Worm (Caenorhabditis elegans) whole organism, mixed stage, embryonic: ENCODE data around the gene sluh-7.

Experiments
- blmp-1 ChIP-seq: fragments of 150-350 bp; optimal IDR thresholded peaks from 2 replicates; lab custom pipeline; 2014; ENCODE audit warnings: missing biosample characterization, missing genetic modification characterization
- ceh-39 ChIP-seq: fragments of 150-350 bp; optimal IDR thresholded peaks from 2 replicates; lab custom pipeline; 2014; ENCODE audit warnings: missing biosample characterization, missing genetic modification characterization
- ceh-43 ChIP-seq: fragments of 200-800 bp; sonication (Bioruptor generic); optimal IDR thresholded peaks from 2 replicates; lab custom pipeline; 2018; ENCODE audit warnings: mild to moderate bottlenecking, missing genetic modification characterization, moderate library complexity, missing compliant biosample characterization
- ceh-83 ChIP-seq: fragments of 200-800 bp; sonication (Bioruptor generic); optimal IDR thresholded peaks from 2 replicates; lab custom pipeline; 2018; ENCODE audit warnings: mild to moderate bottlenecking, missing genetic modification characterization, missing compliant biosample characterization
- ces-1 ChIP-seq: fragments of 150-350 bp; optimal IDR thresholded peaks from 2 replicates; lab custom pipeline; 2014; ENCODE audit warnings: missing biosample characterization, missing genetic modification reagents, missing genetic modification characterization
- cnd-1 ChIP-seq: fragments of 200-800 bp; sonication (Bioruptor generic); optimal IDR thresholded peaks from 2 replicates; lab custom pipeline; 2018; ENCODE audit warnings: mild to moderate bottlenecking, missing genetic modification characterization, missing compliant biosample characterization
- drap-1 ChIP-seq: fragments of 200-800 bp; sonication (Bioruptor generic); optimal IDR thresholded peaks from 3 replicates; lab custom pipeline; 2018; ENCODE audit warnings: mild to moderate bottlenecking, missing genetic modification characterization, missing compliant biosample characterization
- elt-1 ChIP-seq: sonication (generic microtip); optimal IDR thresholded peaks from 2 replicates; lab custom pipeline; 2017; ENCODE audit warnings: missing genetic modification characterization, mild to moderate bottlenecking, missing compliant biosample characterization, antibody characterized with exemption, moderate library complexity, borderline replicate concordance; ENCODE audit not compliant: insufficient read depth
- elt-3 ChIP-seq: fragments of 150-350 bp; optimal IDR thresholded peaks from 2 replicates; lab custom pipeline; 2014; ENCODE audit warnings: missing biosample characterization, missing genetic modification characterization
- flh-1 ChIP-seq: fragments of 200-800 bp; sonication (Bioruptor generic); optimal IDR thresholded peaks from 2 replicates; lab custom pipeline; 2018; ENCODE audit warnings: mild to moderate bottlenecking, missing genetic modification characterization, moderate library complexity, missing compliant biosample characterization
- hlh-1 ChIP-seq: fragments of 150-350 bp; optimal IDR thresholded peaks from 2 replicates; lab custom pipeline; 2014; ENCODE audit warnings: missing biosample characterization, missing genetic modification reagents, missing genetic modification characterization
- lin-13 ChIP-seq: fragments of 150-350 bp; optimal IDR thresholded peaks from 2 replicates; lab custom pipeline; 2014; ENCODE audit warnings: missing biosample characterization, missing genetic modification characterization
- lin-32 ChIP-seq: fragments of 200-800 bp; sonication (Bioruptor generic); optimal IDR thresholded peaks from 2 replicates; lab custom pipeline; 2018; ENCODE audit warnings: mild to moderate bottlenecking, missing genetic modification characterization, missing compliant biosample characterization
- lsy-2 ChIP-seq: fragments of 150-350 bp; optimal IDR thresholded peaks from 2 replicates; lab custom pipeline; 2014; ENCODE audit warnings: missing biosample characterization, missing genetic modification characterization
- mab-5 ChIP-seq: fragments of 150-350 bp; optimal IDR thresholded peaks from 2 replicates; lab custom pipeline; 2014; ENCODE audit warnings: missing biosample characterization, missing genetic modification characterization
- mep-1 ChIP-seq: fragments of 150-350 bp; optimal IDR thresholded peaks from 2 replicates; lab custom pipeline; 2017; ENCODE audit warnings: missing biosample characterization, missing genetic modification reagents, missing genetic modification characterization, inconsistent platforms
- nhr-12 ChIP-seq: fragments of 150-350 bp; optimal IDR thresholded peaks from 2 replicates; lab custom pipeline; 2014; ENCODE audit warnings: missing biosample characterization, missing genetic modification characterization
- nhr-2 ChIP-seq: fragments of 150-350 bp; optimal IDR thresholded peaks from 2 replicates; lab custom pipeline; 2014; ENCODE audit warnings: missing biosample characterization, missing genetic modification characterization
- nhr-237 ChIP-seq: fragments of 150-350 bp; optimal IDR thresholded peaks from 2 replicates; lab custom pipeline; 2014; ENCODE audit warnings: missing biosample characterization, missing genetic modification characterization
- nhr-28 ChIP-seq: fragments of 150-350 bp; optimal IDR thresholded peaks from 2 replicates; lab custom pipeline; 2014; ENCODE audit warnings: missing biosample characterization, missing genetic modification characterization
- nhr-76 ChIP-seq: sonication (generic microtip); optimal IDR thresholded peaks from 2 replicates; lab custom pipeline; 2017; ENCODE audit warnings: missing biosample characterization, missing genetic modification characterization
- pha-4 ChIP-seq: fragments of 150-350 bp; optimal IDR thresholded peaks from 2 replicates; lab custom pipeline; 2018; ENCODE audit warnings: missing biosample characterization, missing genetic modification reagents, missing genetic modification characterization
- sem-2 ChIP-seq: fragments of 200-800 bp; sonication (Bioruptor generic); optimal IDR thresholded peaks from 2 replicates; lab custom pipeline; 2018; ENCODE audit warnings: mild to moderate bottlenecking, missing genetic modification characterization, missing compliant biosample characterization
- snpc-4 ChIP-seq: fragments of 150-350 bp; optimal IDR thresholded peaks from 2 replicates; lab custom pipeline; 2014; ENCODE audit warnings: missing biosample characterization, missing genetic modification characterization
- sptf-1 ChIP-seq: sonication (generic microtip); optimal IDR thresholded peaks from 2 replicates; lab custom pipeline; 2017; ENCODE audit warnings: mild to moderate bottlenecking, missing genetic modification characterization, moderate library complexity, missing compliant biosample characterization
- tbx-8 ChIP-seq: fragments of 200-800 bp; sonication (Bioruptor generic); optimal IDR thresholded peaks from 2 replicates; lab custom pipeline; 2018; ENCODE audit warnings: mild to moderate bottlenecking, missing genetic modification characterization, moderate library complexity, missing compliant biosample characterization
- unc-120 ChIP-seq: sonication (generic microtip); optimal IDR thresholded peaks from 2 replicates; lab custom pipeline; 2017; ENCODE audit warnings: missing genetic modification characterization, missing compliant biosample characterization; ENCODE audit not compliant: poor library complexity, severe bottlenecking
- unc-39 ChIP-seq: fragments of 150-350 bp; optimal IDR thresholded peaks from 2 replicates; lab custom pipeline; 2014; ENCODE audit warnings: missing biosample characterization, missing genetic modification characterization
- unc-62 ChIP-seq: fragments of 150-350 bp; optimal IDR thresholded peaks from 2 replicates; lab custom pipeline; 2014; ENCODE audit warnings: missing biosample characterization, missing genetic modification reagents, missing genetic modification characterization
- ztf-11 ChIP-seq: fragments of 150-350 bp; optimal IDR thresholded peaks from 2 replicates; lab custom pipeline; 2014; ENCODE audit warnings: missing biosample characterization, missing genetic modification characterization

Gene sluh-7

ce11 chrV:10352928-10353427 is 2.6 kb downstream of the sluh-7 start, which contains the start of gene nol-56:
TSS of gene nol-56 (minus strand) at chrV:10352978.
- TF ChIP-seq cnd-1 (tag; lab: Kevin White, UChicago) (no peak), pha-4 (tag; lab: Kevin White, UChicago) (peak; percentile 49), mep-1 (tag; lab: Kevin White, UChicago) (peak; percentile 64), nhr-237 (peak; percentile 45), lsy-2 (tag; lab: Kevin White, UChicago) (peak; percentile 77), ces-1 (GFP tag; lab: Kevin White, UChicago) (peak; percentile 77), lin-13 (tag; lab: Kevin White, UChicago) (peak; percentile 56), mab-5 (tag; lab: Kevin White, UChicago) (no peak), unc-120 (no peak), hlh-1 (tag; lab: Kevin White, UChicago) (peak; percentile 53), elt-1 (tag; lab: Kevin White, UChicago) (no peak), flh-1 (GFP tag; lab: Kevin White, UChicago) (no peak), ceh-39 (tag; lab: Kevin White, UChicago) (peak; percentile 82), sptf-1 (tag; lab: Kevin White, UChicago) (no peak)

- no peak for TF ChIP-seq lsy-2 (tag; lab: Kevin White, UChicago)
- no peak for TF ChIP-seq nhr-28 (tag; lab: Kevin White, UChicago)
- TF ChIP-seq elt-3 = no peak
- no peak for TF ChIP-seq sem-2 (GFP tag; lab: Kevin White, UChicago)
- TF ChIP-seq unc-39 (tag; lab: Kevin White, UChicago) = no peak
- no peak for TF ChIP-seq hlh-1 (tag; lab: Kevin White, UChicago)
Measured at ce11 chrV:10350054-10350453, 5.6 kb downstream of the sluh-7 start, which contains the start of gene K07C5.9. TSS of gene K07C5.9 (minus strand) at chrV:10350154.

ce11 chrV:10342904-10343303 is 12.7 kb downstream of the sluh-7 start, which contains the start of gene K07C5.3:
TSS of gene K07C5.3 (plus strand) at chrV:10343032.
- TF ChIP-seq flh-1 (GFP tag; lab: Kevin White, UChicago) (no peak), nhr-76 (tag; lab: Kevin White, UChicago) (no peak), ceh-43 (GFP tag; lab: Kevin White, UChicago) (no peak), elt-1 (tag; lab: Kevin White, UChicago) (no peak), ces-1 (GFP tag; lab: Kevin White, UChicago) (no peak), blmp-1 (tag; lab: Kevin White, UChicago) (no peak), lin-32 (GFP tag; lab: Kevin White, UChicago) (no peak), ztf-11 (tag; lab: Kevin White, UChicago) (no peak), nhr-12 (tag; lab: Kevin White, UChicago) (no peak), ceh-83 (GFP tag; lab: Kevin White, UChicago) (no peak), pha-4 (tag; lab: Kevin White, UChicago) (no peak), cnd-1 (tag; lab: Kevin White, UChicago) (no peak), snpc-4 (no peak), tbx-8 (GFP tag; lab: Kevin White, UChicago) (no peak), unc-120 (no peak), nhr-2 (tag; lab: Kevin White, UChicago) (no peak), unc-62 (no peak)

- TF ChIP-seq drap-1 (peak; percentile 33), cnd-1 (tag; lab: Kevin White, UChicago) (peak; percentile 25), sptf-1 (tag; lab: Kevin White, UChicago) (peak; percentile 46), lin-13 (tag; lab: Kevin White, UChicago) (peak; percentile 37)
- TF ChIP-seq, all 35 proteins: peak for 4; not testable (repeated sequence) for 31
Measured at ce11 chrV:10341905-10342328, 13.7 kb downstream of the sluh-7 start, which contains the start of gene K07C5.13. TSS of gene K07C5.13 (plus strand) at chrV:10342055.

ce11 chrV:10339200-10339599 is 16.4 kb downstream of the sluh-7 start, which contains the start of gene K07C5.2:
TSS of gene K07C5.2 (plus strand) at chrV:10339500.
- TF ChIP-seq ztf-11 (tag; lab: Kevin White, UChicago) (no peak), lin-32 (GFP tag; lab: Kevin White, UChicago) (no peak)
